Worm (Caenorhabditis elegans) whole organism, L2 larva: Measurements from ENCODE around the gene zhp-4.
"Not testable (repeated sequence)": the region's sequence is repeated elsewhere in the genome, so short reads cannot be mapped to it uniquely, and the experiment has no call there.

Experiments used
- C34F6.9 ChIP-seq: fragments of 150-350 bp; optimal IDR thresholded peaks from 2 replicates; lab custom pipeline; 2014; ENCODE audit warnings: missing biosample characterization, missing genetic modification characterization
- Y55F3AM.14 ChIP-seq: fragments of 200-800 bp; sonication (Bioruptor generic); optimal IDR thresholded peaks from 2 replicates; lab custom pipeline; 2018; ENCODE audit warnings: mild to moderate bottlenecking, missing genetic modification characterization, missing compliant biosample characterization
- ZK546.5 ChIP-seq: sonication (generic microtip); optimal IDR thresholded peaks from 2 replicates; lab custom pipeline; 2017; ENCODE audit warnings: missing biosample characterization, missing genetic modification characterization
- aly-2 ChIP-seq: fragments of 150-350 bp; optimal IDR thresholded peaks from 2 replicates; lab custom pipeline; 2014; ENCODE audit warnings: missing biosample characterization, missing genetic modification characterization
- blmp-1 ChIP-seq: sonication (generic microtip); optimal IDR thresholded peaks from 2 replicates; lab custom pipeline; 2017; ENCODE audit warnings: missing genetic modification characterization, mild to moderate bottlenecking, missing compliant biosample characterization, antibody characterized with exemption, moderate library complexity; ENCODE audit not compliant: insufficient read depth
- ceh-82 ChIP-seq: fragments of 150-350 bp; optimal IDR thresholded peaks from 2 replicates; lab custom pipeline; 2014; ENCODE audit warnings: missing biosample characterization, missing genetic modification characterization
- crh-2 ChIP-seq: sonication (generic microtip); optimal IDR thresholded peaks from 2 replicates; lab custom pipeline; 2017; ENCODE audit warnings: missing biosample characterization, missing genetic modification characterization
- egl-27 ChIP-seq: sonication (generic microtip); optimal IDR thresholded peaks from 3 replicates; lab custom pipeline; 2017; ENCODE audit warnings: missing biosample characterization, missing genetic modification reagents, missing genetic modification characterization
- elt-1 ChIP-seq: fragments of 150-350 bp; optimal IDR thresholded peaks from 2 replicates; lab custom pipeline; 2014; ENCODE audit warnings: missing biosample characterization, missing genetic modification characterization
- elt-3 ChIP-seq: sonication (generic microtip); optimal IDR thresholded peaks from 2 replicates; lab custom pipeline; 2017; ENCODE audit warnings: missing biosample characterization, missing genetic modification characterization
- fos-1 ChIP-seq: fragments of 150-350 bp; optimal IDR thresholded peaks from 2 replicates; lab custom pipeline; 2014; ENCODE audit warnings: missing biosample characterization, missing genetic modification characterization
- gmeb-1 ChIP-seq: fragments of 150-350 bp; optimal IDR thresholded peaks from 2 replicates; lab custom pipeline; 2014; ENCODE audit warnings: missing biosample characterization, missing genetic modification characterization
- lin-11 ChIP-seq: fragments of 150-350 bp; sonication (generic microtip); optimal IDR thresholded peaks from 2 replicates; lab custom pipeline; 2014; ENCODE audit warnings: missing biosample characterization, missing genetic modification characterization, inconsistent platforms, mixed read lengths
- lin-39 ChIP-seq: fragments of 150-350 bp; optimal IDR thresholded peaks from 2 replicates; lab custom pipeline; 2014; ENCODE audit warnings: missing biosample characterization, missing genetic modification reagents, missing genetic modification characterization
- mdl-1 ChIP-seq, 2 experiments: fragments of 150-350 bp in 1 of 2; sonication (generic microtip) in 1 of 2; optimal IDR thresholded peaks; 2 replicates each; lab custom pipeline; 2017; ENCODE audit warnings: missing biosample characterization in 2 of 2, missing genetic modification characterization in 2 of 2
- nhr-10 ChIP-seq: sonication (generic microtip); optimal IDR thresholded peaks from 2 replicates; lab custom pipeline; 2017; ENCODE audit warnings: missing biosample characterization, missing genetic modification characterization
- nhr-11 ChIP-seq: fragments of 150-350 bp; optimal IDR thresholded peaks from 2 replicates; lab custom pipeline; 2014; ENCODE audit warnings: missing biosample characterization, missing genetic modification characterization
- nhr-12 ChIP-seq: fragments of 150-350 bp; optimal IDR thresholded peaks from 2 replicates; lab custom pipeline; 2014; ENCODE audit warnings: missing biosample characterization, missing genetic modification characterization
- nhr-129 ChIP-seq: fragments of 150-350 bp; optimal IDR thresholded peaks from 2 replicates; lab custom pipeline; 2014; ENCODE audit warnings: missing biosample characterization, missing genetic modification characterization
- nhr-21 ChIP-seq: fragments of 150-350 bp; optimal IDR thresholded peaks from 2 replicates; lab custom pipeline; 2014; ENCODE audit warnings: missing biosample characterization, missing genetic modification characterization
- nhr-237 ChIP-seq: fragments of 150-350 bp; optimal IDR thresholded peaks from 2 replicates; lab custom pipeline; 2014; ENCODE audit warnings: missing biosample characterization, missing genetic modification characterization
- nhr-25 ChIP-seq: fragments of 150-350 bp; sonication (generic microtip); optimal IDR thresholded peaks from 3 replicates; lab custom pipeline; 2014; ENCODE audit warnings: missing biosample characterization, missing genetic modification characterization
- nhr-6 ChIP-seq: fragments of 150-350 bp; optimal IDR thresholded peaks from 2 replicates; lab custom pipeline; 2014; ENCODE audit warnings: missing biosample characterization, missing genetic modification characterization
- nhr-77 ChIP-seq: fragments of 150-350 bp; optimal IDR thresholded peaks from 2 replicates; lab custom pipeline; 2014; ENCODE audit warnings: missing biosample characterization, missing genetic modification characterization
- sem-4 ChIP-seq: fragments of 150-350 bp; optimal IDR thresholded peaks from 2 replicates; lab custom pipeline; 2014; ENCODE audit warnings: missing biosample characterization, missing genetic modification reagents, missing genetic modification characterization
- sma-3 ChIP-seq: sonication (generic microtip); optimal IDR thresholded peaks from 2 replicates; lab custom pipeline; 2016; ENCODE audit warnings: missing genetic modification reagents, missing genetic modification characterization, missing compliant biosample characterization
- sma-9 ChIP-seq, 2 experiments: fragments of 150-350 bp in 1 of 2; sonication (generic microtip) in 1 of 2; optimal IDR thresholded peaks; 2 replicates each; lab custom pipeline; 2014 to 2016; ENCODE audit warnings: missing genetic modification characterization in 2 of 2, mild to moderate bottlenecking in 1 of 2, missing biosample characterization in 1 of 2, missing compliant biosample characterization in 1 of 2, missing genetic modification reagents in 1 of 2, moderate library complexity in 1 of 2
- snpc-4 ChIP-seq: fragments of 150-350 bp; optimal IDR thresholded peaks from 2 replicates; lab custom pipeline; 2014; ENCODE audit warnings: missing biosample characterization, missing genetic modification characterization
- unc-39 ChIP-seq: fragments of 150-350 bp; optimal IDR thresholded peaks from 2 replicates; lab custom pipeline; 2014; ENCODE audit warnings: missing biosample characterization, missing genetic modification characterization
- zag-1 ChIP-seq: fragments of 150-350 bp; optimal IDR thresholded peaks from 2 replicates; lab custom pipeline; 2014; ENCODE audit warnings: missing biosample characterization, missing genetic modification characterization
- ztf-1 ChIP-seq: fragments of 200-800 bp; sonication (Bioruptor generic); conservative IDR thresholded peaks from 2 replicates; pipeline ENCODE4 v1.3.6; 2022; ENCODE audit warnings: missing genetic modification characterization, missing compliant biosample characterization
- ztf-4 ChIP-seq: fragments of 150-350 bp; optimal IDR thresholded peaks from 2 replicates; lab custom pipeline; 2014; ENCODE audit warnings: missing biosample characterization, missing genetic modification characterization

Gene zhp-4

DNA sequence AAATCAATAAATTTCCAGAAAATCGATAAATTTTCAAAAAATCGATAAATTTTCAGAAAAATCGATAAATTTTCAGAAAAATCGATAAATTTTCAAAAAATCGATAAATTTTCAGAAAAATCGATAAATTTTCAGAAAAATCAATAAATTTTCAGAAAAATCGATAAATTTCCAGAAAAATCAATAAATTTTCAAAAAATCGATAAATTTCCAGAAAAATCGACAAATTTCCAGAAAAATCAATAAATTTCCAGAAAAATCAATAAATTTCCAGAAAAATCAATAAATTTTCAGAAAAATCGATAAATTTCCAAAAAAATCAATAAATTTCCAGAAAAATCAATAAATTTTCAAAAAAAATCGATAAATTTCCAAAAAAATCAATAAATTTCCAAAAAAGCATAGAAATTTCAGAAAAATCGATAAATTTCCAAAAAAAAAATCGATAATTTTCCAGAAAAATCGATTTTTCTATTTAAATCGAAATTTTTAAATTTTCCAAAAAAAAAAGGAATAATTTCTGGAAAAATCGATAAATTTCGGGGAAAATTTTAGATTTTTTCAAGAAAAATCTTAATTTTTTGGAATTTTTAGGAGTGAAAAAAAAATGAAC lies at the start of gene zhp-4:
TSS of gene zhp-4 (minus strand) at position 198 of the 613 bp plus-strand sequence.
- TF ChIP-seq nhr-6 (tag; lab: Kevin White, UChicago); fos-1 (tag; lab: Kevin White, UChicago); ZK546.5: not testable (repeated sequence)

DNA sequence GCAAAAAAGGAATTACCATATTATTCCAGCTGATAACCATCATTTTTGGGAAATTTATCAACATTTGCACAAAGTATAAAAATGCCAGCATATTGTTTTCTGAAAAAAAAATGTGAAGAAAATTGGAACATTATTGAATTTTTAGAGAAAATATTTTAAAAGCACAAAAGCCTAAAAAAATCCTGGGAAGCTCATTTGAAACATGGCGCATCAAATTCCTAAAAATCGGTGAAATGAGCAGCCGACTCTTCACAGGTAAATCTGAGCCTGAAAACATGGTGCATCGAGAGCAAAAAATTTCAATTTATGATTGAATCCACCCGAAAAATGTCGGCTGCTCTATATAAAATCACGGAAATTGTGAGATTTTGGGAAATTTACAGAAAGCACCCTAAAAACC lies 47.5 kb upstream of the zhp-4 start, which contains the start of gene Y39B6A.7:
TSS of gene Y39B6A.7 (minus strand) at position 101 of the 400 bp plus-strand sequence.
- TF ChIP-seq nhr-11 (no peak), aly-2 (tag; lab: Kevin White, UChicago) (no peak), C34F6.9 (tag; lab: Kevin White, UChicago) (no peak), nhr-237 (tag; lab: Kevin White, UChicago) (no peak)

DNA sequence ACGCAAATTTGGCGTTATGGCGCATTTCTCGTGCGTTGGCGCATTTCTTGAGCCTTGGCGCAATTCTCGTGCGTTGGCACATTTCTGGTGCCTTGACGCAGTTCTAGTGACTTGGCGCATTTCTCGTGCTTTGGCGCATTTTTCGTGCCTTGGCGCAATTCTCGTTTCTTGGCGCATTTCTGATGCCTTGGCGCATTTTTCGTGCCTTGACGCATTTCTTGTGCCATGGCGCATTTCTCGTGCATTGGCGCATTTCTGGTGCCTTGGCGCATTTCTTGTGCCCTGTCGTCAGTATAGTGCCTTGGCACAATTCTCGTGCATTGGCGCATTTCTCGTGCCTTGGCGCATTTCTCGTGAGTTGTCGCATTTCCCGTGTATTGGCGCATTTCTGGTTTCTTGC lies 46.8 kb upstream of the zhp-4 start:
- TF ChIP-seq snpc-4 (tag; lab: Kevin White, UChicago) (no peak), zag-1 (no peak), nhr-237 (tag; lab: Kevin White, UChicago) (no peak)

- no peak for TF ChIP-seq nhr-10
- TF ChIP-seq egl-27 (tag; lab: Kevin White, UChicago), result no peak
- TF ChIP-seq blmp-1 (tag; lab: Kevin White, UChicago), result no peak
- no peak for TF ChIP-seq aly-2 (tag; lab: Kevin White, UChicago)
- TF ChIP-seq gmeb-1 (tag; lab: Kevin White, UChicago), result no peak
- no peak for TF ChIP-seq ztf-1 (GFP tag; lab: Robert Waterston, UW)
- TF ChIP-seq ztf-4 (tag; lab: Kevin White, UChicago), result no peak
- TF ChIP-seq snpc-4 (tag; lab: Kevin White, UChicago), result no peak
- TF ChIP-seq elt-1, result no peak
- no peak for TF ChIP-seq nhr-6 (tag; lab: Kevin White, UChicago)
- TF ChIP-seq nhr-77 (tag; lab: Kevin White, UChicago), result no peak
- no peak for TF ChIP-seq ceh-82 (tag; lab: Kevin White, UChicago)
- TF ChIP-seq elt-3 (tag; lab: Kevin White, UChicago), result no peak
- TF ChIP-seq, all 48 proteins: peak for 0
Measured at ce11 chrV:19142595-19142994, 41.0 kb upstream of the zhp-4 start.

DNA sequence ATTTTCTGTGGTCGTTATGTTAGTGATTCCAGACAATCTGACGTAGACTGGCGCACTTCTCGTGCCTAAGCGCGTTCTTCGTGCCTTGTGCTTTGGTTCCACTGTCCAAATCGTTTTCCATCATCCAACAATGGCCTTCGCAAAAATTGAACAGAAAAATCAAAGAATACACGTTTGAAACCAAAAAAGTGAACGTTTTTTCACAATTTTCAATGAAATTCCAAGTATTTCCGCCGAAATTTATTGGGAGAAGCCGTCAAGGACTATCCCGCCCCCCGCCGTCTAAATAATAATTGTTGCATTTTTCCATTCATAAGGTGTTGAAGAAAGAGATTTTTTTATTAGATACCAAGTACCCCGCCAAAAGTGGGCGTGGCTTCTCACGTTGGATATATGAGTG lies 38.9 kb upstream of the zhp-4 start, which contains the start of gene cpg-23:
TSS of gene cpg-23 (plus strand) at position 301 of the 400 bp plus-strand sequence.
- TF ChIP-seq nhr-11, result no peak
- TF ChIP-seq nhr-25 (tag; lab: Kevin White, UChicago), result no peak
- no peak for TF ChIP-seq nhr-129 (tag; lab: Kevin White, UChicago)
- no peak for TF ChIP-seq sem-4
- no peak for TF ChIP-seq sma-3 (GFP tag; lab: Kevin White, UChicago)
- TF ChIP-seq, all 48 proteins: peak for 0

DNA sequence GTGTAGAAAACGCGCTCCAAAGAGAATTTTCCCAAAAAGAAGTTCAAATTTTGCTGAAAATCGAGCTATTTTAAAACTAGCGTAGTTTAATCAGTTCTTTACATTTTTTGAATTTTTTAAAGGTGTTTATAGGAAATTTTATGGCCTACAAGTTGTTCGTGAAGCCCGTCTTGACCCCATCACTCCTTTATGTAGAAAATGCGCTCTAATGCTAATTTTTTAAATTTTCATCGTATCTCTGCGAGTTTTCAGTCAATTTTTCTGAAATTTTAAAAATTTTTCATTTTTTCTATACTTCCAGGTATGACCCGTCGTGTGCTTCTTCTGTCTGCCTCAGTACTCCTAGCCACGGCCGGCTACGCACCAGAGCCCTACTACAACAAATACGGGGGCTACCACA lies 34.6 kb upstream of the zhp-4 start, which contains the start of gene Y39B6A.9:
TSS of gene Y39B6A.9 (plus strand) at position 301 of the 400 bp plus-strand sequence.
- TF ChIP-seq crh-2 (no peak), egl-27 (tag; lab: Kevin White, UChicago) (no peak), ztf-1 (GFP tag; lab: Robert Waterston, UW) (no peak), Y55F3AM.14 (GFP tag; lab: Kevin White, UChicago) (no peak), sma-9 (GFP tag; optimal IDR thresholded peaks at IDR 0.05; lab: Kevin White, UChicago) (no peak), sma-9 (tag; optimal IDR thresholded peaks at IDR 0.05; lab: Kevin White, UChicago) (no peak), mdl-1 (tag; optimal IDR thresholded peaks at IDR 0.05; lab: Kevin White, UChicago) (no peak), nhr-21 (tag; lab: Kevin White, UChicago) (no peak), lin-11 (tag; lab: Kevin White, UChicago) (no peak), unc-39 (tag; lab: Kevin White, UChicago) (no peak), nhr-12 (tag; lab: Kevin White, UChicago) (no peak), lin-39 (no peak)
